Worm (Caenorhabditis elegans) whole organism, L4 larva: ENCODE results near the gene acr-5.

ENCODE experiments used
- F10B5.3 ChIP-seq: sonication (generic microtip); optimal IDR thresholded peaks from 2 replicates; lab custom pipeline; 2016; ENCODE audit warnings: mild to moderate bottlenecking, missing genetic modification characterization, missing compliant biosample characterization
- F44E2.7 ChIP-seq: fragments of 200-800 bp; sonication (Bioruptor generic); IDR thresholded peaks from 2 replicates; pipeline ENCODE4 v2.1.2; 2022; ENCODE audit warnings: missing genetic modification characterization, missing compliant biosample characterization
- Y105C5A.15 ChIP-seq: fragments of 200-800 bp; sonication (Bioruptor generic); IDR thresholded peaks from 2 replicates; pipeline ENCODE4 v1.3.6; 2022; ENCODE audit warnings: missing genetic modification characterization, missing compliant biosample characterization
- Y48G9A.11 ChIP-seq: fragments of 200-800 bp; sonication (Bioruptor generic); IDR thresholded peaks from 2 replicates; pipeline ENCODE4 v1.3.6; 2022; ENCODE audit warnings: missing genetic modification reagents, missing genetic modification characterization, missing compliant biosample characterization
- Y75B8A.6 ChIP-seq: fragments of 200-800 bp; sonication (Bioruptor generic); IDR thresholded peaks from 2 replicates; pipeline ENCODE4 v1.3.6; 2022; ENCODE audit warnings: missing genetic modification reagents, missing genetic modification characterization, missing compliant biosample characterization
- ZK337.2 ChIP-seq: fragments of 200-800 bp; sonication (Bioruptor generic); IDR thresholded peaks from 2 replicates; pipeline ENCODE4 v1.3.6; 2022; ENCODE audit warnings: missing genetic modification reagents, missing genetic modification characterization, missing compliant biosample characterization
- ceh-20 ChIP-seq: fragments of 200-800 bp; sonication (Bioruptor generic); IDR thresholded peaks from 2 replicates; pipeline ENCODE4 v1.3.6; 2022; ENCODE audit warnings: missing genetic modification reagents, missing genetic modification characterization, missing compliant biosample characterization
- cey-2 ChIP-seq: sonication (generic microtip); optimal IDR thresholded peaks from 3 replicates; lab custom pipeline; 2017; ENCODE audit warnings: missing genetic modification characterization, mild to moderate bottlenecking, missing compliant biosample characterization, antibody characterized with exemption, borderline replicate concordance; ENCODE audit not compliant: insufficient read depth
- daf-8 ChIP-seq: fragments of 200-800 bp; sonication (Bioruptor generic); IDR thresholded peaks from 2 replicates; pipeline ENCODE4 v1.3.6; 2022; ENCODE audit warnings: missing genetic modification characterization, missing compliant biosample characterization
- dmd-9 ChIP-seq: fragments of 200-800 bp; sonication (Bioruptor generic); IDR thresholded peaks from 2 replicates; pipeline ENCODE4 v1.3.6; 2022; ENCODE audit warnings: missing genetic modification reagents, missing genetic modification characterization, missing compliant biosample characterization
- dve-1 ChIP-seq: sonication (generic microtip); optimal IDR thresholded peaks from 2 replicates; lab custom pipeline; 2017; ENCODE audit warnings: antibody characterized with exemption, mild to moderate bottlenecking, missing genetic modification characterization, missing compliant biosample characterization; ENCODE audit not compliant: insufficient read depth
- fkh-10 ChIP-seq: fragments of 150-350 bp; optimal IDR thresholded peaks from 2 replicates; lab custom pipeline; 2014; ENCODE audit warnings: missing biosample characterization, missing genetic modification reagents, missing genetic modification characterization
- hlh-11 ChIP-seq: fragments of 200-800 bp; sonication (Bioruptor generic); optimal IDR thresholded peaks from 2 replicates; lab custom pipeline; 2018; ENCODE audit warnings: mild to moderate bottlenecking, missing genetic modification characterization, missing compliant biosample characterization
- hmg-1.1 ChIP-seq: fragments of 200-800 bp; sonication (Bioruptor generic); IDR thresholded peaks from 2 replicates; pipeline ENCODE4 v1.3.6; 2022; ENCODE audit warnings: missing genetic modification reagents, missing genetic modification characterization, missing compliant biosample characterization
- lim-7 ChIP-seq: fragments of 200-800 bp; sonication (Bioruptor generic); IDR thresholded peaks from 2 replicates; pipeline ENCODE4 v1.3.6; 2022; ENCODE audit warnings: missing genetic modification characterization, missing compliant biosample characterization
- lin-15B ChIP-seq: fragments of 150-350 bp; sonication (generic microtip); optimal IDR thresholded peaks from 3 replicates; lab custom pipeline; 2014; ENCODE audit warnings: missing biosample characterization, missing genetic modification characterization
- lin-39 ChIP-seq: fragments of 150-350 bp; optimal IDR thresholded peaks from 2 replicates; lab custom pipeline; 2014; ENCODE audit warnings: missing biosample characterization, missing genetic modification reagents, missing genetic modification characterization
- madf-5 ChIP-seq, 2 experiments: fragments of 200-800 bp; sonication (Bioruptor generic); IDR thresholded peaks; 2 replicates each; pipeline ENCODE4 v1.3.6; 2022; ENCODE audit warnings: missing compliant biosample characterization in 2 of 2, missing genetic modification characterization in 2 of 2
- mdl-1 ChIP-seq, 2 experiments: fragments of 150-350 bp in 1 of 2; sonication (generic microtip) in 1 of 2; optimal IDR thresholded peaks; 2 replicates each; lab custom pipeline; 2014 to 2017; ENCODE audit warnings: missing biosample characterization in 2 of 2, missing genetic modification characterization in 2 of 2
- mxl-2 ChIP-seq: fragments of 200-800 bp; sonication (Bioruptor generic); conservative IDR thresholded peaks from 2 replicates; pipeline ENCODE4 v1.3.6; 2022; ENCODE audit warnings: missing genetic modification reagents, missing genetic modification characterization, missing compliant biosample characterization
- nhr-11 ChIP-seq: fragments of 150-350 bp; optimal IDR thresholded peaks from 2 replicates; lab custom pipeline; 2014; ENCODE audit warnings: missing biosample characterization, missing genetic modification characterization
- nhr-111 ChIP-seq: fragments of 200-800 bp; sonication (Bioruptor generic); optimal IDR thresholded peaks from 2 replicates; lab custom pipeline; 2018; ENCODE audit warnings: mild to moderate bottlenecking, missing genetic modification characterization, missing compliant biosample characterization
- nhr-237 ChIP-seq: sonication (generic microtip); optimal IDR thresholded peaks from 2 replicates; lab custom pipeline; 2017; ENCODE audit warnings: missing biosample characterization, missing genetic modification characterization
- nhr-25 ChIP-seq: sonication (generic microtip); optimal IDR thresholded peaks from 2 replicates; lab custom pipeline; 2017; ENCODE audit warnings: missing genetic modification characterization, mild to moderate bottlenecking, missing compliant biosample characterization, antibody characterized with exemption, moderate library complexity, borderline replicate concordance; ENCODE audit not compliant: insufficient read depth
- nhr-42 ChIP-seq: fragments of 200-800 bp; sonication (Bioruptor generic); IDR thresholded peaks from 2 replicates; pipeline ENCODE4 v1.3.6; 2022; ENCODE audit warnings: missing genetic modification characterization, missing compliant biosample characterization
- nhr-48 ChIP-seq: sonication (generic microtip); optimal IDR thresholded peaks from 2 replicates; lab custom pipeline; 2016; ENCODE audit warnings: mild to moderate bottlenecking, missing genetic modification characterization, missing compliant biosample characterization
- nhr-6 ChIP-seq: fragments of 150-350 bp; optimal IDR thresholded peaks from 2 replicates; lab custom pipeline; 2014; ENCODE audit warnings: missing biosample characterization, missing genetic modification characterization
- nhr-76 ChIP-seq: fragments of 150-350 bp; optimal IDR thresholded peaks from 2 replicates; lab custom pipeline; 2014; ENCODE audit warnings: missing biosample characterization, missing genetic modification characterization
- nhr-77 ChIP-seq: fragments of 150-350 bp; optimal IDR thresholded peaks from 2 replicates; lab custom pipeline; 2014; ENCODE audit warnings: missing biosample characterization, missing genetic modification characterization
- pqm-1 ChIP-seq: sonication (generic microtip); optimal IDR thresholded peaks from 2 replicates; lab custom pipeline; 2017; ENCODE audit warnings: missing biosample characterization, missing genetic modification characterization
- saeg-2 ChIP-seq: fragments of 200-800 bp; sonication (Bioruptor generic); IDR thresholded peaks from 2 replicates; pipeline ENCODE4 v1.3.6; 2022; ENCODE audit warnings: missing genetic modification reagents, missing genetic modification characterization, missing compliant biosample characterization
- skn-1 ChIP-seq: fragments of 150-350 bp; optimal IDR thresholded peaks from 2 replicates; lab custom pipeline; 2014; ENCODE audit warnings: missing biosample characterization, missing genetic modification characterization
- snpc-4 ChIP-seq: fragments of 150-350 bp; optimal IDR thresholded peaks from 2 replicates; lab custom pipeline; 2014; ENCODE audit warnings: missing biosample characterization, missing genetic modification characterization
- zip-11 ChIP-seq: fragments of 200-800 bp; sonication (Bioruptor generic); IDR thresholded peaks from 2 replicates; pipeline ENCODE4 v1.3.6; 2022; ENCODE audit warnings: missing genetic modification characterization, missing compliant biosample characterization
- zip-2 ChIP-seq: fragments of 150-350 bp; optimal IDR thresholded peaks from 2 replicates; lab custom pipeline; 2014; ENCODE audit warnings: missing biosample characterization, missing genetic modification characterization

Gene acr-5

DNA sequence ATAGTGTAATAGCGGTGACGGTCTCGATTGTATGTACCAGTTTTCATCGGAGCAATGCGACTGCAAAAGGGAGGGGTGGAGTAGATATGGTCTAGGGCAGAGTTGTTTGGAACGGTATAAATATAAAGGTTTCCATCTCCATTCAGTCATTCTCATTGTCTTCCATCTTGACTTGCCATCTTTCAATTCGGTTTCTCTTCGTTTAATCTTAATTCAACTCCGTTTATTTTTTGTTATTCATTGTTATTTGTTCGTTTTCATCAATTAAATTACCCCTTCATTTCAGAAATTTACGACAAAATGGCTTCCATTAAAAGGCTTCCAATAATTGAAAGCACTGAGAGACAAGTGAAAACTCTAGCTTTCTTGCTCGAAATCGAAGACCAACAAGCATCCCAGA is 16.5 kb upstream of the acr-5 start, which contains the start of gene C09E7.11:
Gene C09E7.11, plus strand, starts transcription at position 301 of the 400 bp plus-strand sequence.
- TF ChIP-seq cey-2 (tag; lab: Kevin White, UChicago): no peak
- no peak for TF ChIP-seq mxl-2

DNA sequence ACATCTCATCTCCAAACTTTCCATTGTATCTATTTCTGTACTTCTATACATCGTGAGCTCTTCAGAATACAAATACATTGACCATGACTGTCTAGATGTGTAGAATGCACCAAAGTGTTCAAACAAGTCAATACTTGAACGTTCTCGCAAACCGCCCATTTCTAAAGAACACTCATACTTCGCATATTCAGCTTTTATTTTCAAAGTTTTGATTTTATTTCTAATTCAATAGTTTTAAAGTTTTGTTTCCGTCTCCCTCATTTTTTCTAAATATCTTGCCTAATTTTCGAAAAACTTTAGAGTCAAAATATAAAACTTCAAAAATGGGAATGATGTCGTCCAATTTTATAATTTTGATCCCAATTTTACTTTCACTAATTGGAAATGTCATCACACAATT is 13.3 kb upstream of the acr-5 start, which contains the start of gene pqn-10:
Gene pqn-10, plus strand, starts transcription at position 301 of the 400 bp plus-strand sequence.
- TF ChIP-seq nhr-42 (GFP tag; lab: Robert Waterston, UW): no peak
- TF ChIP-seq Y48G9A.11: no peak
- no peak for TF ChIP-seq nhr-11 (tag; lab: Kevin White, UChicago)
- no peak for TF ChIP-seq nhr-111
- no peak for TF ChIP-seq pqm-1
- TF ChIP-seq nhr-77 (tag; lab: Kevin White, UChicago): no peak
- TF ChIP-seq nhr-6 (tag; lab: Kevin White, UChicago): no peak
- no peak for TF ChIP-seq dve-1 (tag; lab: Kevin White, UChicago)
- TF ChIP-seq F44E2.7 (GFP tag; lab: Robert Waterston, UW): no peak
- TF ChIP-seq Y75B8A.6 (GFP tag; lab: Robert Waterston, UW): no peak
- TF ChIP-seq hmg-1.1: no peak
- TF ChIP-seq nhr-76 (tag; lab: Kevin White, UChicago): no peak
- TF ChIP-seq hlh-11 (tag; lab: Kevin White, UChicago): no peak
- no peak for TF ChIP-seq ZK337.2 (GFP tag; lab: Robert Waterston, UW)
- TF ChIP-seq snpc-4: no peak

DNA sequence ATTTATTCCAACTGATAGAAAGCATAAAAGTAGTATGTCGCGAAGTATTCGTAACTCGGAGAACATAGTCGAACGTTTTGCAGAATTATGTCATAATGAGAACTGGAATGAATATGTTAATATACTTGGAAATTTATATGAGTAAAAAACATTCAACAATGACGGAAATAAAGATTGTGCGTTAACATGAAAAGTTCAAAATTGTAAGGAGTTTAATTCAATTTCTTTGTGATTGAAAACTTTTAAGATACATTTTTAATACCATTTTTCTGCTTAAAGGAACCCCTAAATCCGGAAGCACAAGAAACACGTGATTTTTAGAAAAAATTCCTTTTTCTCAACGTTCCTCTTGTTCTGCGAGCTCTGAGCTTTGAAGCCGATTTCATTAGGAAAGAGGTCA is 11.0 kb upstream of the acr-5 start, which contains the start of gene oig-1:
Gene oig-1, minus strand, starts transcription at position 101 of the 400 bp plus-strand sequence.
- TF ChIP-seq nhr-48 (no peak), dmd-9 (GFP tag; lab: Robert Waterston, UW) (no peak), Y105C5A.15 (no peak), lim-7 (GFP tag; lab: Robert Waterston, UW) (no peak)

DNA sequence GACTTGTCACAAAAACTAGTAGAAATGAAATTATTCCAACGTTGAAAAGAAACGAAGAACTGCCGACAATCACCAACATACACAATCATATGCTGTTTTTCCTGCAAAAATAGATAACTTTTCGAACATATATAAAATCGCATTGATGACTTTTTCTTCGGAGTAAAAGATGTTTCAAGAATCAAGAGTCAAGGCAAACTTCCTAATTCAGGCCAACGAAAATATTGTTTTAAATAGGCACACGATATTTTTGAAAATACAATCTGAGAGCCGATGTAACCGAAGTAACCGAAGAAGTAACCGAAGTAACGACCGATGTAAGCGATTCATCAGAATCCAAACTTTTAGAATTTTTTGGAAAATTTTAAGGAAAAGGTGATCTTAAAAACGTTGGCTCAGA is 5.4 kb upstream of the acr-5 start, which contains the start of gene C09E7.10:
Gene C09E7.10, minus strand, starts transcription at position 101 of the 400 bp plus-strand sequence.
- TF ChIP-seq nhr-25 (tag; lab: Kevin White, UChicago) (no peak), F44E2.7 (GFP tag; lab: Robert Waterston, UW) (no peak), zip-2 (no peak), skn-1 (tag; lab: Kevin White, UChicago) (no peak), madf-5 (GFP tag; IDR thresholded peaks at IDR 0.05; lab: Robert Waterston, UW) (no peak), F10B5.3 (tag; lab: Kevin White, UChicago) (no peak), saeg-2 (GFP tag; lab: Robert Waterston, UW) (no peak), mdl-1 (tag; optimal IDR thresholded peaks at IDR 0.05; lab: Kevin White, UChicago) (no peak), lin-15B (tag; lab: Kevin White, UChicago) (no peak), zip-11 (GFP tag; lab: Robert Waterston, UW) (no peak), fkh-10 (GFP tag; lab: Kevin White, UChicago) (no peak), ZK337.2 (GFP tag; lab: Robert Waterston, UW) (no peak), nhr-6 (tag; lab: Kevin White, UChicago) (no peak), nhr-237 (tag; lab: Kevin White, UChicago) (no peak), hlh-11 (tag; lab: Kevin White, UChicago) (no peak), nhr-111 (no peak), lin-39 (no peak), ceh-20 (no peak), daf-8 (no peak)
- TF ChIP-seq, all 104 proteins: peak for 0
